Fruit fly (Drosophila melanogaster): Measurements from ENCODE around the gene Jhbp11.
A peak's percentile ranks its signal among the peaks of the same experiment; 100 is the strongest.

Gene Jhbp11

dm6 chr3R:27151516-27151823 lies 50.4 kb downstream of the Jhbp11 start, which contains the start of gene Men-b:
Gene Men-b (plus strand): TSS chr3R:27151662.
- TF ChIP-seq toe (GFP tag; optimal IDR thresholded peaks at IDR 0.05) (no peak), CG11617 (GFP tag; optimal IDR thresholded peaks at IDR 0.05) (no peak), Hr96 (GFP tag; optimal IDR thresholded peaks at IDR 0.05) (no peak), CG14711 (tag; optimal IDR thresholded peaks at IDR 0.05) (no peak), CG12768 (GFP tag; optimal IDR thresholded peaks at IDR 0.05) (no peak), CG33017 (tag; optimal IDR thresholded peaks at IDR 0.05) (no peak), tj (GFP tag; optimal IDR thresholded peaks at IDR 0.05) (no peak), bab1 (GFP tag; optimal IDR thresholded peaks at IDR 0.05) (peak; percentile 20), Clk (GFP tag; optimal IDR thresholded peaks at IDR 0.05) (no peak), CG1620 (GFP tag; optimal IDR thresholded peaks at IDR 0.05) (no peak), cic (GFP tag; optimal IDR thresholded peaks at IDR 0.05) (peak; percentile 28)

All from whole organism, adult.